Worm (Caenorhabditis elegans): ENCODE measurements around the gene F28C6.9.

F28C6.9 gene

DNA sequence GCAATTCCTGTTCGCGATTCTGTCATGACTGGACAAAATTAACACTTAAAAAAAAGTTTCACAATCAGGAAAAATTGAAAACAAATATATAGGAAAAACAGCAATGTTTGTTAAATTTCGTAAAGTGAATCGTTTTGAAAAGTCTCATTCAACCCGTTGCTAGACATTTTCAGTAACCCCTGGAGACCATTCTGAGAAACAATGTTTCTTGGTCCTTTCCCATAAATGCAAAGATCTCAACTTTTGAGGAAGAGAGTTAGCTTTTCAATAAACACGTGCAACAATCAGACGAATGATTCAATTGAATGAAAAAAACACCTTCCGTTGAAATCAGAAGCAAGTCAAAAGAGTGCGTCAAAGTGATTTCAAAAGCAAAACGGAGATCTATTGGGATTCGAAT lies at the start of gene F28C6.9:
Gene F28C6.9, minus strand, starts transcription at position 101 of the 400 bp plus-strand sequence.
- TF ChIP-seq tab-1 (GFP tag; IDR thresholded peaks at IDR 0.05) (no peak), ztf-23 (GFP tag; IDR thresholded peaks at IDR 0.05) (no peak), med-1 (GFP tag; optimal IDR thresholded peaks at IDR 0.05; ENCODE audit: insufficient read depth) (no peak), cog-1 (tag; optimal IDR thresholded peaks at IDR 0.05) (no peak), ref-1 (GFP tag; conservative IDR thresholded peaks at IDR 0.05) (no peak), flt-1 (GFP tag; IDR thresholded peaks at IDR 0.05) (no peak), klf-2 (GFP tag; conservative IDR thresholded peaks at IDR 0.05) (no peak), T22C8.4 (GFP tag; IDR thresholded peaks at IDR 0.05) (no peak), ztf-29 (GFP tag; IDR thresholded peaks at IDR 0.05) (no peak)

DNA sequence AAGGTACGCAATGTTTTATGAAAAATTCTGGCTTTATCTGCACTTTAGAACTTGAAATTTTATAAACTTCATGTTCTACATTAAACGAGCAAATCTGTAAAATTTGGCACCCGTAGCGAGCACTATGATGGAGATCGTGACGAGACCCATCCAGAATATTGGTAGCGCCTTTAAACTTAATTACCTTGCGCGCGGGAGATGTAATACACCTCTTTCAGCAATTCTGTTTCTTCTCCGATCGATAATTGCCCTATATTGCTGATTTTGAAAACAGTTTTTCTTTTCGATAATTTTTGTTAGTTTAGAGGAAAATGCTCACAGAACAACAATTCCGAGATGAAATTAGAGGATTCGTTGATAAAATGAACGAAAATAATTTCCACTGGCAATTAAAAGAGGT lies 48.9 kb upstream of the F28C6.9 start, which contains the start of gene atg-10:
Gene atg-10, plus strand, starts transcription at position 301 of the 400 bp plus-strand sequence.
- TF ChIP-seq cog-1 (tag; optimal IDR thresholded peaks at IDR 0.05), result no peak
- TF ChIP-seq ztf-23 (GFP tag; IDR thresholded peaks at IDR 0.05), result no peak
- TF ChIP-seq flt-1 (GFP tag; IDR thresholded peaks at IDR 0.05), result no peak
- no peak for TF ChIP-seq med-1 (GFP tag; optimal IDR thresholded peaks at IDR 0.05; ENCODE audit: insufficient read depth)
- no peak for TF ChIP-seq ref-1 (GFP tag; conservative IDR thresholded peaks at IDR 0.05)
- no peak for TF ChIP-seq ztf-29 (GFP tag; IDR thresholded peaks at IDR 0.05)
- TF ChIP-seq T22C8.4 (GFP tag; IDR thresholded peaks at IDR 0.05), result no peak
- no peak for TF ChIP-seq klf-2 (GFP tag; conservative IDR thresholded peaks at IDR 0.05)
- no peak for TF ChIP-seq tab-1 (GFP tag; IDR thresholded peaks at IDR 0.05)

DNA sequence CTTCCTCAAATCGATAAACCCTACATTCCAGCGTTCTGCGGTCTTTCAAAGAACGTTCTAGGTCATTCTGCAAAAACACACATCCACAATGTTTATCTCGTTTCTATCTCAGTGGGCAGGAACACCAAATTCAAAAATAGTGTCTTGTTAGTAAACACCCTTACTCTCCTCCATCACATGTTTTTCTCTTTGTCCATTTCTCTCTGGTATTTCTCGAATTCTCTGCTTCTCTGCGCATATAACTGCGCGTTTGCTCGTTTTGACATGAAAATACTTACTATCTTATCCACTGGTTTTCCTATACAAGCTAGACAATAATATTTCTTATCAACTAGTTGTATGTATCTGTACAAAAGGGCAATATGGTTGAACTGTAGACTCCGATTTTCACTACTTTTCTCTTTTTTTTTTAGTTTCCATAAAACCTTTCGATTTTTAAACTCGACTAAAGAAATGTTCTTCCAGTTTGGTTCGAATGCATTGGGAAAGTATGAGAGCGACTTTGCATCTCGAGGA lies 40.7 kb upstream of the F28C6.9 start, which contains the start of gene pyr-1:
Gene pyr-1, plus strand, starts transcription at position 466 of the 516 bp plus-strand sequence.
- TF ChIP-seq klf-2 (GFP tag; conservative IDR thresholded peaks at IDR 0.05) (no peak), cog-1 (tag; optimal IDR thresholded peaks at IDR 0.05) (no peak), flt-1 (GFP tag; IDR thresholded peaks at IDR 0.05) (no peak)

DNA sequence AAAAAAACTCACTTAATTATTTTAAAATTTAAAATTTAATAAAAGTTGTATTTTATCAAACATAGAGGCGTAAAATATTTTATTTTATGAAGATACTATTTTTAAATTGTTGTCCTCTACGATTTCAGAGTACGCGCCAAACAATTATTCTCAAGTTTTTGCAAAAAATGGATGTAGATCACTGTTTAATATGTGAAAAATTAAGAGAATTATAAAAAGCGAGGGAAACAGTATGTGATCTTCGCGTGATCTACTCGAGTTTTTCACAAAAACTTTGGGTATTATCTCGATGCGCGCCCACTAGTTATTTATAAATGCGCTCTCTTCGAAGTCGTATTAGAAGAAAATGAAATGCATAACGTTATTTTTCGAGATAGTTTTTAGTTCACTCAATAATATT lies 38.9 kb upstream of the F28C6.9 start:
- TF ChIP-seq tab-1 (GFP tag; IDR thresholded peaks at IDR 0.05), result no peak
- no peak for TF ChIP-seq T22C8.4 (GFP tag; IDR thresholded peaks at IDR 0.05)
- TF ChIP-seq cog-1 (tag; optimal IDR thresholded peaks at IDR 0.05), result no peak
- no peak for TF ChIP-seq flt-1 (GFP tag; IDR thresholded peaks at IDR 0.05)
- TF ChIP-seq ztf-29 (GFP tag; IDR thresholded peaks at IDR 0.05), result no peak
- TF ChIP-seq klf-2 (GFP tag; conservative IDR thresholded peaks at IDR 0.05), result no peak
- TF ChIP-seq med-1 (GFP tag; optimal IDR thresholded peaks at IDR 0.05; ENCODE audit: insufficient read depth), result no peak
- no peak for TF ChIP-seq ztf-23 (GFP tag; IDR thresholded peaks at IDR 0.05)
- no peak for TF ChIP-seq ref-1 (GFP tag; conservative IDR thresholded peaks at IDR 0.05)

DNA sequence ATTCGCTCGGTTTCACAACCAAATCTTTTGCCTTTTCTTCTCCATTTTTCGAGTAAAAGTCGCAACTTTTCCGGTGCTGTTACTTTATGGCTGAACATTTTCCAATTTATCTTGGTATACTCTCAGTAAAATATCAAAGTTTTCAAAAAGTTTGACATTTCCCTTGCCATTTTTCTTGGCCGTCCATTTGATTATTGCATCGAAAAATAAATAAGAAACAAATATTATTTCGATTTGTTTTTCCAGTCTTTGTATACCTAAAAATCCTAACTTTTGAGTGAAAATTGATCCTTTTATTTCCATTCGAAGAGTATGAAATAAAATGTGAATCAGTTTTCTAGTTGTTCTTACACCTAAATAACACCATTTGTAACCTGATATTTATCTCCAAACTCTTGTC lies 36.5 kb upstream of the F28C6.9 start:
- TF ChIP-seq tab-1 (GFP tag; IDR thresholded peaks at IDR 0.05) (no peak), klf-2 (GFP tag; conservative IDR thresholded peaks at IDR 0.05) (no peak), flt-1 (GFP tag; IDR thresholded peaks at IDR 0.05) (no peak), med-1 (GFP tag; optimal IDR thresholded peaks at IDR 0.05; ENCODE audit: insufficient read depth) (no peak), ref-1 (GFP tag; conservative IDR thresholded peaks at IDR 0.05) (no peak), ztf-23 (GFP tag; IDR thresholded peaks at IDR 0.05) (no peak)

DNA sequence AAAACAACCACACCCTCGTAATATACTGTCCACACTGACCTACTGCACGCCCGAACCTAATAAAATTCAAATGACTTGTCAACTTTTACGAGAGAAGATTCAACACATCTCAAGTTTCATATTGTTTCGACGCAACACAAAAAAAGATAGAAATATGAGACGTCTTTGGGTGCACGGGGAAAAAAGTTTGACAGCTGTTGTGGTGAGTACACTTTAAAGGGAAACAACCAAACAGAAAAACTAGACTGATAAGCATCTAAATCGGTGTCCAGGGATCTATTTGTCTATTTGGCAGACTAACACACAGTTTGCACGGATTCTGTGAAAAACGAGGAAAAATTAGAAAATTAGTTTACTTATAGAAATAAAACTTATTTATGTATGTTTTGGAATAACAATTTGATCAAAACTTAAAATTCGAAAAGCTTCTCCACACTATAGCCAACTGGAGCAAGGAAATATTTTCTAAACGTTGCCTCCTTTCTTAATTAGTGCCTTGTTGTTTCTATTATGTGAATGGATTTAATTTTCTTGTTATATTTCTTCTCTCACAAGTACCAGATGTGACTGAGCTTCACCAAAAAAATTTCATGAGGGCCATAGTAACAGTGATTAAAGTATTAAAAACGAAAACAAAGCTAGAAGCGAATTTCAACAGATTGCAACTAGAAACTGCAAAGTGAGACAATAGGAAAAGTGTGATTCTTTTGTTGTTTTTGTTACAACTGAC lies 33.8 kb upstream of the F28C6.9 start:
- TF ChIP-seq ztf-23 (GFP tag; IDR thresholded peaks at IDR 0.05) (no peak), ztf-29 (GFP tag; IDR thresholded peaks at IDR 0.05) (no peak), cog-1 (tag; optimal IDR thresholded peaks at IDR 0.05) (no peak), klf-2 (GFP tag; conservative IDR thresholded peaks at IDR 0.05) (no peak), med-1 (GFP tag; optimal IDR thresholded peaks at IDR 0.05; ENCODE audit: insufficient read depth) (no peak), T22C8.4 (GFP tag; IDR thresholded peaks at IDR 0.05) (no peak), flt-1 (GFP tag; IDR thresholded peaks at IDR 0.05) (no peak), ref-1 (GFP tag; conservative IDR thresholded peaks at IDR 0.05) (no peak), tab-1 (GFP tag; IDR thresholded peaks at IDR 0.05) (no peak)

DNA sequence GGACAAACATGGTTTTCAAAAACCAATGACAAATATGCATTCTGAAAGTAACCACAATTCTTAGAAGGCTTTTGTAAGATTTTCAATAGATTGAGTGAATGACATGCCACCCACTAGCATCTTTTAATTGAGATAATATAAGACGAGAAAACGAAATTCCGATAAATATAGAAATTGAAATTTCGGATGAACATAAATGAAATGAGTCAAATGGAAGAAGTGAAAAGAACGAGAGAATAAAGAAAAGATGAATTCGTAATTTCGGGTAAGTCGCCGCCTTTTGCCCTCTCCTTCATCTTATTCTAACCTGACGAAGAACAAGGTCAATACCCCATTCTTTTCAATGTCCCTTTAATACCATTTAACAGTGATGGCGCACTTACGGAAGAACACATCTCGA lies 32.4 kb upstream of the F28C6.9 start:
- TF ChIP-seq cog-1 (tag; optimal IDR thresholded peaks at IDR 0.05), result no peak
- no peak for TF ChIP-seq ztf-29 (GFP tag; IDR thresholded peaks at IDR 0.05)
- no peak for TF ChIP-seq flt-1 (GFP tag; IDR thresholded peaks at IDR 0.05)
- no peak for TF ChIP-seq T22C8.4 (GFP tag; IDR thresholded peaks at IDR 0.05)
- no peak for TF ChIP-seq ref-1 (GFP tag; conservative IDR thresholded peaks at IDR 0.05)
- no peak for TF ChIP-seq ztf-23 (GFP tag; IDR thresholded peaks at IDR 0.05)
- TF ChIP-seq tab-1 (GFP tag; IDR thresholded peaks at IDR 0.05), result no peak
- no peak for TF ChIP-seq klf-2 (GFP tag; conservative IDR thresholded peaks at IDR 0.05)
- TF ChIP-seq med-1 (GFP tag; optimal IDR thresholded peaks at IDR 0.05; ENCODE audit: insufficient read depth), result no peak

DNA sequence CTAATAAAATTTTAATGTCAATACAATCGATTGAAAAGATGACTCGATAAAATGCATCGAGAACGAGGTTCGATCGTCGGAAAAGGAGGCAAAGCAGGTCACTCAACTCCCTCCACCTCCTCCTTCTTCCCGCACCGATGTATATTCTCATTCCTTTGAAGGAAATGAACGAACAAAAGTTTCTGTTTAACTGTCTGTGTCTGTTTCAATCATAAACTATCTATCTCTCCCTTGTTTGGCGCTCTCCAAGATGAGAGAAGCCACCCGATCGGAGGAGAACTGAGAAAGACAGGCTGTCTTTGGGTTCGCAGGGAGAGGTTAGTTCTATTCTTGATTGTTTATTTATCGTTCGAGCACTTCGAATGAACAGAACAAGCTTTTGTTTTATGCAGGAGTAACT lies 31.1 kb upstream of the F28C6.9 start, which contains the start of gene D2085.7:
Gene D2085.7, plus strand, starts transcription at position 251 of the 400 bp plus-strand sequence.
- no peak for TF ChIP-seq ztf-29 (GFP tag; IDR thresholded peaks at IDR 0.05)
- TF ChIP-seq cog-1 (tag; optimal IDR thresholded peaks at IDR 0.05), result no peak
- no peak for TF ChIP-seq klf-2 (GFP tag; conservative IDR thresholded peaks at IDR 0.05)
- no peak for TF ChIP-seq T22C8.4 (GFP tag; IDR thresholded peaks at IDR 0.05)
- TF ChIP-seq tab-1 (GFP tag; IDR thresholded peaks at IDR 0.05), result no peak
- no peak for TF ChIP-seq flt-1 (GFP tag; IDR thresholded peaks at IDR 0.05)
- no peak for TF ChIP-seq med-1 (GFP tag; optimal IDR thresholded peaks at IDR 0.05; ENCODE audit: insufficient read depth)
- TF ChIP-seq ztf-23 (GFP tag; IDR thresholded peaks at IDR 0.05), result no peak
- no peak for TF ChIP-seq ref-1 (GFP tag; conservative IDR thresholded peaks at IDR 0.05)

DNA sequence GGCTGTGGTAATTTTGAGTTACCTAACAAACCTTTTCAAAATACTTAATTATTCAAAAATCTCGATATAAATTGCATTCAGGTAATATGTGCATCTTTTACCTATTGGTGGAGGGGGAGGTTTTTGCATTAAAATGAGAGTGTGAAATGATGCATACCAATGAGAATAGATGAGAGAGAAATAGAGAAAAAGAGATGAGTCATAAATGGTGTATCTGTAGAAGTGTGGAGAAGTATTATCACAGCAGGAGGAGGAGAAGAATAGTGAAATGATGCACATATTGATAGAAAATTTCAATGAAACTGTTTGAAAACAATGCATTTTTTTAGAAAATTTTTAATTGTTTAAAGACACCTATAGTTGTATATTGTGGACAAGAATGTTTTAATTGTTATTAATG lies 30.5 kb upstream of the F28C6.9 start:
- TF ChIP-seq ref-1 (GFP tag; conservative IDR thresholded peaks at IDR 0.05) (no peak), flt-1 (GFP tag; IDR thresholded peaks at IDR 0.05) (no peak), tab-1 (GFP tag; IDR thresholded peaks at IDR 0.05) (no peak), ztf-23 (GFP tag; IDR thresholded peaks at IDR 0.05) (no peak), klf-2 (GFP tag; conservative IDR thresholded peaks at IDR 0.05) (no peak), ztf-29 (GFP tag; IDR thresholded peaks at IDR 0.05) (no peak), med-1 (GFP tag; optimal IDR thresholded peaks at IDR 0.05; ENCODE audit: insufficient read depth) (no peak), T22C8.4 (GFP tag; IDR thresholded peaks at IDR 0.05) (no peak), cog-1 (tag; optimal IDR thresholded peaks at IDR 0.05) (no peak)
